Worm (Caenorhabditis elegans) whole organism, L2 larva: ENCODE data around the gene H04D03.6.

ENCODE experiments used
- R02D3.7 ChIP-seq: fragments of 150-350 bp; optimal IDR thresholded peaks from 2 replicates; lab custom pipeline; 2014; ENCODE audit warnings: missing biosample characterization, missing genetic modification characterization
- ZK546.5 ChIP-seq: sonication (generic microtip); optimal IDR thresholded peaks from 2 replicates; lab custom pipeline; 2017; ENCODE audit warnings: missing biosample characterization, missing genetic modification characterization
- aly-2 ChIP-seq: fragments of 150-350 bp; optimal IDR thresholded peaks from 2 replicates; lab custom pipeline; 2014; ENCODE audit warnings: missing biosample characterization, missing genetic modification characterization
- gmeb-1 ChIP-seq: fragments of 150-350 bp; optimal IDR thresholded peaks from 2 replicates; lab custom pipeline; 2014; ENCODE audit warnings: missing biosample characterization, missing genetic modification characterization
- mdl-1 ChIP-seq, 2 experiments: fragments of 150-350 bp in 1 of 2; sonication (generic microtip) in 1 of 2; optimal IDR thresholded peaks; 2 replicates each; lab custom pipeline; 2017; ENCODE audit warnings: missing biosample characterization in 2 of 2, missing genetic modification characterization in 2 of 2
- nhr-23 ChIP-seq: fragments of 150-350 bp; optimal IDR thresholded peaks from 2 replicates; lab custom pipeline; 2014; ENCODE audit warnings: missing biosample characterization, missing genetic modification reagents, missing genetic modification characterization
- nhr-237 ChIP-seq: fragments of 150-350 bp; optimal IDR thresholded peaks from 2 replicates; lab custom pipeline; 2014; ENCODE audit warnings: missing biosample characterization, missing genetic modification characterization
- snpc-4 ChIP-seq: fragments of 150-350 bp; optimal IDR thresholded peaks from 2 replicates; lab custom pipeline; 2014; ENCODE audit warnings: missing biosample characterization, missing genetic modification characterization
- unc-39 ChIP-seq: fragments of 150-350 bp; optimal IDR thresholded peaks from 2 replicates; lab custom pipeline; 2014; ENCODE audit warnings: missing biosample characterization, missing genetic modification characterization
- zag-1 ChIP-seq: fragments of 150-350 bp; optimal IDR thresholded peaks from 2 replicates; lab custom pipeline; 2014; ENCODE audit warnings: missing biosample characterization, missing genetic modification characterization
- ztf-11 ChIP-seq: sonication (generic microtip); optimal IDR thresholded peaks from 2 replicates; lab custom pipeline; 2017; ENCODE audit warnings: missing biosample characterization, missing genetic modification characterization

DNA sequence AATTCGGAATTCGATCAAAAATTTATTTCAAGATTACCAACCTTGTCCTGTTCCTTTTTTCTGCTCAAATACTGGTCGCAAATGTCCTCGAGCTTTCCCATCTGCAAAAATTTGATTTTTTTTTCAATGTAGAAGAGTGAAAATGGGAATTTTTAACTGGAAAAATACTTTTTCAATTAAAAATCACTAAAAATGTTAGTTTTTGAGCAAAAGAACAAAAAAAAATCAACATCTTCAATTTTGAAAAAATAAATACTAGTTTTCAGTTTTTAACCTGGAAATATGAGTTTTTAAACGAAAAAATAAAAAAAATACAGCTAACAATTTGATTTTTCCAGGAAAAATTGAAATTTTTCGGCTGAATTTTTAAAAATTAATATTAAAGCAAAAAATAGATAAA is 10.8 kb downstream of the H04D03.6 start, which contains the start of gene prp-3:
- no peak for TF ChIP-seq nhr-23
- TF ChIP-seq zag-1: no peak
- no peak for TF ChIP-seq mdl-1 (tag; optimal IDR thresholded peaks at IDR 0.05; lab: Kevin White, UChicago)
- TF ChIP-seq ZK546.5: no peak
- no peak for TF ChIP-seq aly-2 (tag; lab: Kevin White, UChicago)
- no peak for TF ChIP-seq R02D3.7 (tag; lab: Kevin White, UChicago)
- no peak for TF ChIP-seq snpc-4 (tag; lab: Kevin White, UChicago)
- TF ChIP-seq ztf-11: no peak
- TF ChIP-seq gmeb-1 (tag; lab: Kevin White, UChicago): no peak
- no peak for TF ChIP-seq unc-39 (tag; lab: Kevin White, UChicago)
- no peak for TF ChIP-seq nhr-237 (tag; lab: Kevin White, UChicago)
